Fruit fly (Drosophila melanogaster) S2 (cell line): ENCODE measurements around the gene Targ2.

Experiments used
- CG8478 ChIP-seq: fragments of >200 bp; optimal IDR thresholded peaks from 2 replicates; lab custom pipeline; 2018
- CTCF ChIP-seq, 2 experiments: fragments of >200 bp; optimal IDR thresholded peaks; 2 replicates each; lab custom pipeline; 2018

- TF ChIP-seq CG8478 (lab: Kevin White, UChicago) (no peak), CTCF (optimal IDR thresholded peaks at IDR 0.05; lab: Kevin White, UChicago) (no peak)
Observed at dm6 chr3L:21242958-21243357, 39.9 kb upstream of the Targ2 start.
